Worm (Caenorhabditis elegans): Measurements from ENCODE around the gene ucr-2.3.
A peak's percentile ranks its signal among the peaks of the same experiment; 100 is the strongest.

The ucr-2.3 gene

ce11 chrIII:880840-881239, 1.2 kb downstream of the ucr-2.3 start:
- no peak for TF ChIP-seq egl-44 (GFP tag; IDR thresholded peaks at IDR 0.05)
- no peak for TF ChIP-seq bed-2 (GFP tag; IDR thresholded peaks at IDR 0.05)
- TF ChIP-seq hsf-1 (GFP tag; IDR thresholded peaks at IDR 0.05): 0 out of 2 replicates have a peak, but pooled peaks have one; percentile 13
- peak; percentile 46; the same call in 1 of the 2 replicates for TF ChIP-seq ekl-4 (GFP tag; IDR thresholded peaks at IDR 0.05)
- TF ChIP-seq hlh-12 (tag; optimal IDR thresholded peaks at IDR 0.05): no peak
- no peak for TF ChIP-seq ztf-22 (GFP tag; optimal IDR thresholded peaks at IDR 0.05)
- TF ChIP-seq aptf-2 (GFP tag; conservative IDR thresholded peaks at IDR 0.05): no peak
- TF ChIP-seq madf-8 (GFP tag; conservative IDR thresholded peaks at IDR 0.05): no peak
- no peak for TF ChIP-seq F23B12.7 (tag; optimal IDR thresholded peaks at IDR 0.05; ENCODE audit: insufficient read depth)
- no peak for TF ChIP-seq hmg-20 (GFP tag; IDR thresholded peaks at IDR 0.05)
- TF ChIP-seq lsl-1 (GFP tag; optimal IDR thresholded peaks at IDR 0.05): no peak
- TF ChIP-seq unc-62 (GFP tag; optimal IDR thresholded peaks at IDR 0.05): no peak
- TF ChIP-seq ccch-3 (GFP tag; optimal IDR thresholded peaks at IDR 0.05): no peak
- TF ChIP-seq somi-1 (GFP tag; optimal IDR thresholded peaks at IDR 0.05): no peak
- TF ChIP-seq ztf-26 (tag; optimal IDR thresholded peaks at IDR 0.05): no peak
- TF ChIP-seq xnd-1 (tag; optimal IDR thresholded peaks at IDR 0.05): no peak
- TF ChIP-seq tbx-9 (tag; optimal IDR thresholded peaks at IDR 0.05; ENCODE audit: borderline replicate concordance): no peak
- no peak for TF ChIP-seq Y95B8A.8 (GFP tag; IDR thresholded peaks at IDR 0.05)
- TF ChIP-seq madf-3 (GFP tag; IDR thresholded peaks at IDR 0.05): no peak
- TF ChIP-seq attf-6 (GFP tag; IDR thresholded peaks at IDR 0.05): 0 out of 2 replicates have a peak, but pooled peaks have one; percentile 49
- TF ChIP-seq nfyb-1 (GFP tag; IDR thresholded peaks at IDR 0.05): peak; percentile 54; the same call in 1 of the 2 replicates

- TF ChIP-seq Y95B8A.8 (GFP tag; IDR thresholded peaks at IDR 0.05) (peak; percentile 69; the same call in 1 of the 2 replicates), die-1 (tag; optimal IDR thresholded peaks at IDR 0.05) (peak; percentile 5), lsl-1 (GFP tag; optimal IDR thresholded peaks at IDR 0.05) (peak; percentile 33), Y53G8AR.9 (GFP tag; conservative IDR thresholded peaks at IDR 0.05) (0 out of 2 replicates have a peak, but pooled peaks have one; percentile 43), Y53F4B.3 (GFP tag; IDR thresholded peaks at IDR 0.05) (0 out of 2 replicates have a peak, but pooled peaks have one; percentile 14), cebp-1 (GFP tag; IDR thresholded peaks at IDR 0.05) (no peak), cebp-1 (tag; optimal IDR thresholded peaks at IDR 0.05) (peak; percentile 19), attf-3 (GFP tag; conservative IDR thresholded peaks at IDR 0.05) (no peak), hlh-12 (tag; optimal IDR thresholded peaks at IDR 0.05) (no peak), ztf-3 (GFP tag; optimal IDR thresholded peaks at IDR 0.05) (no peak), snpc-3.4 (tag; optimal IDR thresholded peaks at IDR 0.05) (peak; percentile 39), mel-28 (tag; optimal IDR thresholded peaks at IDR 0.05; ENCODE audit: borderline replicate concordance) (no peak), rcor-1 (GFP tag; IDR thresholded peaks at IDR 0.05) (no peak; the same call in 1 of the 2 replicates), madf-3 (GFP tag; IDR thresholded peaks at IDR 0.05) (peak; percentile 76; the same call in 1 of the 2 replicates), unc-130 (GFP tag; optimal IDR thresholded peaks at IDR 0.05) (no peak), B0336.3 (GFP tag; IDR thresholded peaks at IDR 0.05) (peak; percentile 70), dox-1 (GFP tag; IDR thresholded peaks at IDR 0.05) (peak; percentile 19; the same call in 1 of the 2 replicates), athp-1 (tag; optimal IDR thresholded peaks at IDR 0.05) (peak; percentile 78), lin-54 (GFP tag; optimal IDR thresholded peaks at IDR 0.05) (peak; percentile 22), hrde-1 (tag; optimal IDR thresholded peaks at IDR 0.05; ENCODE audit: borderline replicate concordance) (peak; percentile 25), madf-6 (GFP tag; IDR thresholded peaks at IDR 0.05) (no peak), lin-26 (GFP tag; IDR thresholded peaks at IDR 0.05) (peak; percentile 54), lsy-27 (tag; optimal IDR thresholded peaks at IDR 0.05; ENCODE audit: borderline replicate concordance, insufficient read depth) (no peak), ceh-58 (GFP tag; IDR thresholded peaks at IDR 0.05) (0 out of 2 replicates have a peak, but pooled peaks have one; percentile 15), F49E8.2 (tag; optimal IDR thresholded peaks at IDR 0.05; ENCODE audit: insufficient read depth) (peak; percentile 86), ekl-4 (GFP tag; IDR thresholded peaks at IDR 0.05) (peak; percentile 52), F57C9.4 (tag; optimal IDR thresholded peaks at IDR 0.05) (no peak), pbrm-1 (GFP tag; IDR thresholded peaks at IDR 0.05) (peak; percentile 29; the same call in 1 of the 2 replicates), attf-6 (GFP tag; IDR thresholded peaks at IDR 0.05) (0 out of 2 replicates have a peak, but pooled peaks have one; percentile 9), gei-17 (GFP tag; optimal IDR thresholded peaks at IDR 0.05) (no peak), F23B12.7 (tag; optimal IDR thresholded peaks at IDR 0.05; ENCODE audit: insufficient read depth) (no peak), atf-7 (tag; optimal IDR thresholded peaks at IDR 0.05) (no peak)
Observed at ce11 chrIII:881460-881859, 1.8 kb downstream of the ucr-2.3 start.
